Worm (Caenorhabditis elegans) whole organism, L1 larva: ENCODE results near the gene T02G5.15.

Experiments used
- C16A3.4 ChIP-seq: fragments of 150-350 bp; optimal IDR thresholded peaks from 2 replicates; lab custom pipeline; 2014; ENCODE audit warnings: missing biosample characterization, missing genetic modification characterization
- C34B4.2 ChIP-seq: sonication (generic microtip); optimal IDR thresholded peaks from 2 replicates; lab custom pipeline; 2017; ENCODE audit warnings: mild to moderate bottlenecking, missing genetic modification characterization, missing compliant biosample characterization
- F16B12.6 ChIP-seq: fragments of 150-350 bp; optimal IDR thresholded peaks from 2 replicates; lab custom pipeline; 2014; ENCODE audit warnings: missing biosample characterization, missing genetic modification characterization
- Y116A8C.19 ChIP-seq: sonication (generic microtip); optimal IDR thresholded peaks from 2 replicates; lab custom pipeline; 2016; ENCODE audit warnings: missing compliant biosample characterization, missing genetic modification characterization, borderline replicate concordance
- aly-2 ChIP-seq: fragments of 150-350 bp; optimal IDR thresholded peaks from 2 replicates; lab custom pipeline; 2014; ENCODE audit warnings: missing biosample characterization, missing genetic modification characterization
- ama-1 ChIP-seq: fragments of 150-350 bp; optimal IDR thresholded peaks from 2 replicates; lab custom pipeline; 2014
- blmp-1 ChIP-seq: fragments of 150-350 bp; optimal IDR thresholded peaks from 2 replicates; lab custom pipeline; 2014; ENCODE audit warnings: missing biosample characterization, missing genetic modification characterization
- ceh-8 ChIP-seq: fragments of 200-800 bp; sonication (Bioruptor generic); optimal IDR thresholded peaks from 2 replicates; lab custom pipeline; 2018; ENCODE audit warnings: mild to moderate bottlenecking, missing genetic modification characterization, moderate library complexity, missing compliant biosample characterization
- ceh-82 ChIP-seq, 3 experiments: fragments of 150-350 bp in 1 of 3; sonication (generic microtip) in 2 of 3; optimal IDR thresholded peaks; 2 replicates each; lab custom pipeline; 2014 to 2017; ENCODE audit warnings: missing biosample characterization in 3 of 3, missing genetic modification characterization in 3 of 3
- ces-1 ChIP-seq: fragments of 150-350 bp; optimal IDR thresholded peaks from 2 replicates; lab custom pipeline; 2014; ENCODE audit warnings: missing biosample characterization, missing genetic modification reagents, missing genetic modification characterization
- dpl-1 ChIP-seq, 3 experiments: fragments of 150-350 bp in 2 of 3; sonication (generic microtip) in 1 of 3; optimal IDR thresholded peaks; 2 replicates each; lab custom pipeline; 2014 to 2017; ENCODE audit warnings: missing biosample characterization in 3 of 3, missing genetic modification characterization in 3 of 3, missing genetic modification reagents in 3 of 3
- efl-1 ChIP-seq, 4 experiments: fragments of 150-350 bp; optimal IDR thresholded peaks in 3 of 4; peaks in 1 of 4; 1 replicate in 1 of 4; 2 replicates in 3 of 4; lab custom pipeline; 2014; ENCODE audit warnings: missing biosample characterization in 2 of 4, missing genetic modification characterization in 2 of 4, missing genetic modification reagents in 2 of 4
- efl-3 ChIP-seq: fragments of 200-800 bp; sonication (Bioruptor generic); optimal IDR thresholded peaks from 2 replicates; lab custom pipeline; 2018; ENCODE audit warnings: mild to moderate bottlenecking, missing genetic modification characterization, missing compliant biosample characterization
- ets-5 ChIP-seq: fragments of 200-800 bp; sonication (Bioruptor generic); IDR thresholded peaks from 2 replicates; pipeline ENCODE4 v1.3.6; 2022; ENCODE audit warnings: missing genetic modification characterization, missing compliant biosample characterization
- fkh-10 ChIP-seq: sonication (generic microtip); optimal IDR thresholded peaks from 2 replicates; lab custom pipeline; 2017; ENCODE audit warnings: missing biosample characterization, missing genetic modification reagents, missing genetic modification characterization
- fkh-8 ChIP-seq: sonication (generic microtip); optimal IDR thresholded peaks from 2 replicates; lab custom pipeline; 2016; ENCODE audit warnings: mild to moderate bottlenecking, missing genetic modification characterization, missing compliant biosample characterization
- fos-1 ChIP-seq: fragments of 150-350 bp; optimal IDR thresholded peaks from 2 replicates; lab custom pipeline; 2014; ENCODE audit warnings: missing biosample characterization, missing genetic modification characterization
- hpl-2 ChIP-seq: fragments of 150-350 bp; optimal IDR thresholded peaks from 2 replicates; lab custom pipeline; 2014; ENCODE audit warnings: missing biosample characterization, missing genetic modification reagents, missing genetic modification characterization
- irx-1 ChIP-seq: sonication (generic microtip); optimal IDR thresholded peaks from 2 replicates; lab custom pipeline; 2016; ENCODE audit warnings: missing genetic modification characterization, missing compliant biosample characterization
- isw-1 ChIP-seq: fragments of 200-800 bp; sonication (Bioruptor generic); IDR thresholded peaks from 2 replicates; pipeline ENCODE4 v1.3.6; 2022; ENCODE audit warnings: missing genetic modification characterization, missing compliant biosample characterization
- lin-14 ChIP-seq: fragments of 200-800 bp; sonication (Bioruptor generic); optimal IDR thresholded peaks from 2 replicates; lab custom pipeline; 2018; ENCODE audit warnings: mild to moderate bottlenecking, missing genetic modification characterization, moderate library complexity, missing compliant biosample characterization
- lin-15B ChIP-seq: fragments of 150-350 bp; sonication (generic microtip); optimal IDR thresholded peaks from 3 replicates; lab custom pipeline; 2014; ENCODE audit warnings: missing biosample characterization, missing genetic modification characterization
- lin-35 ChIP-seq, 2 experiments: fragments of 150-350 bp; optimal IDR thresholded peaks; 2 replicates each; lab custom pipeline; 2014; ENCODE audit warnings: missing biosample characterization in 2 of 2, missing genetic modification characterization in 2 of 2, missing genetic modification reagents in 2 of 2
- lsy-2 ChIP-seq, 2 experiments: fragments of 150-350 bp; optimal IDR thresholded peaks; 2 replicates each; lab custom pipeline; 2014; ENCODE audit warnings: missing biosample characterization in 2 of 2, missing genetic modification characterization in 2 of 2
- mep-1 ChIP-seq: fragments of 150-350 bp; optimal IDR thresholded peaks from 2 replicates; lab custom pipeline; 2014; ENCODE audit warnings: missing biosample characterization, missing genetic modification characterization
- nhr-11 ChIP-seq: fragments of 150-350 bp; optimal IDR thresholded peaks from 2 replicates; lab custom pipeline; 2014; ENCODE audit warnings: missing biosample characterization, missing genetic modification characterization
- nhr-12 ChIP-seq: sonication (generic microtip); optimal IDR thresholded peaks from 2 replicates; lab custom pipeline; 2017; ENCODE audit warnings: missing biosample characterization, missing genetic modification characterization
- nhr-19 ChIP-seq: fragments of 200-800 bp; sonication (Bioruptor generic); conservative IDR thresholded peaks from 2 replicates; pipeline ENCODE4 v1.3.6; 2022; ENCODE audit warnings: missing genetic modification characterization, missing compliant biosample characterization
- nhr-20 ChIP-seq: sonication (generic microtip); optimal IDR thresholded peaks from 2 replicates; lab custom pipeline; 2016; ENCODE audit warnings: mild to moderate bottlenecking, missing genetic modification characterization, missing compliant biosample characterization
- nhr-28 ChIP-seq: fragments of 150-350 bp; optimal IDR thresholded peaks from 2 replicates; lab custom pipeline; 2014; ENCODE audit warnings: missing biosample characterization, missing genetic modification characterization
- nhr-71 ChIP-seq: sonication (generic microtip); optimal IDR thresholded peaks from 2 replicates; lab custom pipeline; 2016; ENCODE audit warnings: mild to moderate bottlenecking, missing genetic modification characterization, moderate library complexity, missing compliant biosample characterization
- nhr-76 ChIP-seq: sonication (generic microtip); optimal IDR thresholded peaks from 2 replicates; lab custom pipeline; 2017; ENCODE audit warnings: missing biosample characterization, missing genetic modification characterization
- nhr-90 ChIP-seq: sonication (generic microtip); optimal IDR thresholded peaks from 2 replicates; lab custom pipeline; 2016; ENCODE audit warnings: mild to moderate bottlenecking, missing genetic modification characterization, missing compliant biosample characterization; ENCODE audit not compliant: poor library complexity
- pag-3 ChIP-seq: sonication (generic microtip); optimal IDR thresholded peaks from 2 replicates; lab custom pipeline; 2017; ENCODE audit warnings: missing genetic modification characterization, mild to moderate bottlenecking, missing compliant biosample characterization, antibody characterized with exemption, borderline replicate concordance; ENCODE audit not compliant: insufficient read depth
- pax-3 ChIP-seq: fragments of 200-800 bp; sonication (Bioruptor generic); optimal IDR thresholded peaks from 2 replicates; lab custom pipeline; 2018; ENCODE audit warnings: mild to moderate bottlenecking, missing genetic modification characterization, moderate library complexity, missing compliant biosample characterization
- pqm-1 ChIP-seq: sonication (generic microtip); optimal IDR thresholded peaks from 3 replicates; lab custom pipeline; 2017; ENCODE audit warnings: missing biosample characterization, missing genetic modification characterization
- rnt-1 ChIP-seq: sonication (generic microtip); optimal IDR thresholded peaks from 2 replicates; lab custom pipeline; 2016; ENCODE audit warnings: mild to moderate bottlenecking, missing genetic modification characterization, moderate library complexity, missing compliant biosample characterization
- sup-37 ChIP-seq: fragments of 200-800 bp; sonication (Bioruptor generic); optimal IDR thresholded peaks from 2 replicates; lab custom pipeline; 2018; ENCODE audit warnings: mild to moderate bottlenecking, missing genetic modification characterization, missing compliant biosample characterization
- swsn-7 ChIP-seq: sonication (generic microtip); optimal IDR thresholded peaks from 2 replicates; lab custom pipeline; 2016; ENCODE audit warnings: missing genetic modification characterization, missing compliant biosample characterization
- tbx-2 ChIP-seq: sonication (generic microtip); optimal IDR thresholded peaks from 2 replicates; lab custom pipeline; 2016; ENCODE audit warnings: missing genetic modification characterization, missing compliant biosample characterization
- unc-130 ChIP-seq: fragments of 150-350 bp; optimal IDR thresholded peaks from 2 replicates; lab custom pipeline; 2017; ENCODE audit warnings: missing biosample characterization, missing genetic modification characterization, inconsistent platforms
- unc-30 ChIP-seq: sonication (generic microtip); optimal IDR thresholded peaks from 2 replicates; lab custom pipeline; 2017; ENCODE audit warnings: missing biosample characterization, missing genetic modification characterization
- xbp-1 ChIP-seq: sonication (generic microtip); optimal IDR thresholded peaks from 2 replicates; lab custom pipeline; 2016; ENCODE audit warnings: missing genetic modification characterization, missing compliant biosample characterization
- zip-4 ChIP-seq: fragments of 200-800 bp; sonication (Bioruptor generic); optimal IDR thresholded peaks from 2 replicates; lab custom pipeline; 2018; ENCODE audit warnings: mild to moderate bottlenecking, missing genetic modification characterization, moderate library complexity, missing compliant biosample characterization

The T02G5.15 gene

DNA sequence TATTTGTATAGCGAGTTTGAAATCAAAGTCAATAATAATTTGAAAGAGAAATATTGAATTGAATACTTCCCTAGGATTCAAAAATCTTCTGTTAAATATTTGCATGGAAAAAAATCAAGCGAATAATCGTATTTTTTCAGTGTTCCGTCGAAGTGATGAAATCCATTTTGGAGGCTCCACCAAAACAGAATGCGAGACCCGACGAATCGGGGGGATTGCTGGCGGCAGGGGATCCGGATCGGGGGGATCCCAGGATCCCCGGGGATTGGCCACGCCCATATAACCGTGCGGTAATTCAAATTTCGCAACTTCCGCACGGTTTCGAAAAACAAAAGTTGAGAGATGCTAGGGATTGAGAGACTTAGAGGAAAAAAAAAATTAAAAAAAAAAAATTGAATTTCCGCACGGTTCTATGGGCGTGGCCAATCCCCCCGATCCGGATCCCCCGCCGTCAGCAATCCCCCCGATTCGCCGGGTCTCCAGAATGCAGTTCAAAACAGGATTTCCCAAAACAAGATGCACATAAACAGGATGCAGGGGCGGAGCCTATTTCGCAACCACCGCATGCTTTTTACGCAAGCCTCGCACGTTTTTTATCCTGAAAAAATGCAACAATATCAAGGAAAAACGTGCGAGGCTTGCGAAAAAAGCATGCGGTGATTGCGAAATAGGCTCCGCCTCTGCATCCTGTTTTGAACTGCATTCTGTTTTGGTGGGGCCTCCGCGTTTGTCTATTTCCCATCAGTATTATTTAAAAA is 38.7 kb downstream of the T02G5.15 start, which contains the start of gene F10E7.11 (continued):
- TF ChIP-seq nhr-76 (tag; lab: Kevin White, UChicago) (no peak), xbp-1 (tag; lab: Kevin White, UChicago) (no peak), pax-3 (tag; lab: Kevin White, UChicago) (no peak), Y116A8C.19 (tag; lab: Kevin White, UChicago) (no peak), nhr-19 (GFP tag; lab: Robert Waterston, UW) (peak; percentile 24; the same call in 1 of the 2 replicates), rnt-1 (tag; lab: Kevin White, UChicago) (no peak), ets-5 (GFP tag; lab: Robert Waterston, UW) (no peak), fkh-8 (no peak), F16B12.6 (tag; lab: Kevin White, UChicago) (no peak)
- TF ChIP-seq, all 84 proteins: peak for 13

- TF ChIP-seq ceh-8 (no peak), ces-1 (GFP tag; lab: Kevin White, UChicago) (no peak), tbx-2 (tag; lab: Kevin White, UChicago) (no peak), ama-1 (lab: Kevin White, UChicago) (no peak), fkh-8 (no peak), nhr-71 (tag; lab: Kevin White, UChicago) (no peak), lin-15B (tag; lab: Kevin White, UChicago) (no peak), fkh-10 (GFP tag; lab: Kevin White, UChicago) (no peak)
- TF ChIP-seq, all 84 proteins: peak for 0
Measured at ce11 chrII:7126457-7126856, 42.3 kb downstream of the T02G5.15 start, which contains the start of gene F10E7.1. F10E7.1 (plus strand) TSS chrII:7126757.

DNA sequence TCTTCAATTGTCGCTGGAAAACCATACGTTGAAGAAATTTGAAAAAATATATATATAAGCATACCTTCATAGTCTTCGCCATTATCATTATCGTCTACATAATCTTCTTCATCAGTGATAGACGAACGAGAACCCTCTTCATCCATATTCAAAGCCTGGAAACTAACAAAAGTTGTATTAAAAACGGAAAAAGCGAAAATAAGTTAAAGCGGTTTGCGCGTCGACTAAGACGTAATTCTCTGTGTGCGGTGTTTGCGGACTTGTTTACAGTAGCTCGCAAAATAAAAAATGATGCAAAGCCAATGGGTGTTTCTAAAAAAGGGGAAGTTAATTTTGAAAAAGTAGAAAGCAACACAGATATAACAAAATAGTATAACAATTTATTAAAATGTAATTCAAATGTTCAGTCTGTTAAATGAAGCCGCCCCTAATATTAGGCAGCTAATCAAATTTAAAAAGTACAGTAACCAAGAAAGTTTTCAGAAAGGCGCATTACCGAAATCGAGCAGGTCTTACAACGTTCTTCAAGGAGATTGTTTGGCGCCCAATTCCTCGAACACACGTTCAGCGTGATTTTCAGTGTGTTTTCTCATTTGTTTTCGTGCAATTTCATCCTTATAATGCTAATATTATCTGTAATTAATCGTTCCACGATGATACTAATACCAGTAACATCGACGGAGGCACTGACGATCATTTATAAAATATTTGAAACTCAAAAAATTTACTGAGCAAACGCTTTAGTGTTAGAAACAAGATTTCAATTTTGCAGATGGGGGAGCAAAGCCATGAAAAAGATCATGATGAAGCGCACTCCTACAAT is 48.0 kb downstream of the T02G5.15 start, which contains the start of the genes T07F8.4 and gld-3:
TSS of gene T07F8.4 (minus strand) at position 162 of the 823 bp plus-strand sequence.
TSS of gene gld-3 (plus strand) at position 773 of the 823 bp plus-strand sequence.
- TF ChIP-seq C34B4.2 (tag; lab: Kevin White, UChicago) (no peak), unc-130 (tag; lab: Kevin White, UChicago) (no peak), nhr-28 (tag; lab: Kevin White, UChicago) (no peak), zip-4 (GFP tag; lab: Kevin White, UChicago) (no peak), nhr-20 (tag; lab: Kevin White, UChicago) (no peak), lin-14 (no peak), dpl-1 (GFP tag; optimal IDR thresholded peaks at IDR 0.05; lab: Kevin White, UChicago) (peak; percentile 8 to 63 (median 29)), irx-1 (tag; lab: Kevin White, UChicago) (no peak), unc-30 (tag; lab: Kevin White, UChicago) (no peak), aly-2 (tag; lab: Kevin White, UChicago) (no peak), sup-37 (GFP tag; lab: Kevin White, UChicago) (no peak), pag-3 (tag; lab: Kevin White, UChicago) (no peak), ets-5 (GFP tag; lab: Robert Waterston, UW) (no peak), blmp-1 (tag; lab: Kevin White, UChicago) (peak; percentile 60), ces-1 (GFP tag; lab: Kevin White, UChicago) (no peak), efl-3 (GFP tag; lab: Kevin White, UChicago) (no peak), efl-1 (optimal IDR thresholded peaks at IDR 0.05; lab: Kevin White, UChicago) (peak; percentile 39 to 43), efl-1 (GFP tag; optimal IDR thresholded peaks at IDR 0.05 in 1 of 2; lab: Kevin White, UChicago) (peak; percentile 50 to 55), lin-35 (GFP tag; optimal IDR thresholded peaks at IDR 0.05; lab: Kevin White, UChicago) (peak; percentile 44 to 62), ceh-82 (tag; optimal IDR thresholded peaks at IDR 0.05; lab: Kevin White, UChicago) (no peak), nhr-11 (tag; lab: Kevin White, UChicago) (no peak), hpl-2 (GFP tag; lab: Kevin White, UChicago) (no peak), fkh-10 (GFP tag; lab: Kevin White, UChicago) (no peak), swsn-7 (tag; lab: Kevin White, UChicago) (no peak), pqm-1 (tag; lab: Kevin White, UChicago) (no peak), nhr-90 (tag; lab: Kevin White, UChicago) (no peak), mep-1 (tag; lab: Kevin White, UChicago) (peak; percentile 75), lsy-2 (tag; optimal IDR thresholded peaks at IDR 0.05; lab: Kevin White, UChicago) (peak; percentile 84 to 97), F16B12.6 (tag; lab: Kevin White, UChicago) (peak; percentile 81), nhr-12 (tag; lab: Kevin White, UChicago) (no peak), C16A3.4 (tag; lab: Kevin White, UChicago) (peak; percentile 47), isw-1 (GFP tag; lab: Robert Waterston, UW) (no peak), fos-1 (tag; lab: Kevin White, UChicago) (no peak)
